Worm (Caenorhabditis elegans): ENCODE results near the gene F10E7.5.

The F10E7.5 gene

ce11 chrII:7155392-7155791, 43.6 kb downstream of the F10E7.5 start, which contains the start of gene C27H5.2:
TSS of gene C27H5.2 (plus strand) at chrII:7155581.
- TF ChIP-seq klf-2 (GFP tag; conservative IDR thresholded peaks at IDR 0.05), result no peak
- TF ChIP-seq ztf-23 (GFP tag; IDR thresholded peaks at IDR 0.05), result no peak
- TF ChIP-seq ref-1 (GFP tag; conservative IDR thresholded peaks at IDR 0.05), result no peak
- no peak for TF ChIP-seq tab-1 (GFP tag; IDR thresholded peaks at IDR 0.05)
- TF ChIP-seq flt-1 (GFP tag; IDR thresholded peaks at IDR 0.05), result no peak
- TF ChIP-seq T22C8.4 (GFP tag; IDR thresholded peaks at IDR 0.05), result no peak
- no peak for TF ChIP-seq ztf-29 (GFP tag; IDR thresholded peaks at IDR 0.05)
- no peak for TF ChIP-seq cog-1 (tag; optimal IDR thresholded peaks at IDR 0.05)
- TF ChIP-seq med-1 (GFP tag; optimal IDR thresholded peaks at IDR 0.05; ENCODE audit: insufficient read depth), result no peak

ce11 chrII:7157415-7157814, 45.6 kb downstream of the F10E7.5 start:
- TF ChIP-seq cog-1 (tag; optimal IDR thresholded peaks at IDR 0.05), result no peak
- no peak for TF ChIP-seq ztf-29 (GFP tag; IDR thresholded peaks at IDR 0.05)
- no peak for TF ChIP-seq klf-2 (GFP tag; conservative IDR thresholded peaks at IDR 0.05)
- TF ChIP-seq ref-1 (GFP tag; conservative IDR thresholded peaks at IDR 0.05), result no peak
- TF ChIP-seq flt-1 (GFP tag; IDR thresholded peaks at IDR 0.05), result no peak
- TF ChIP-seq ztf-23 (GFP tag; IDR thresholded peaks at IDR 0.05), result no peak
- no peak for TF ChIP-seq T22C8.4 (GFP tag; IDR thresholded peaks at IDR 0.05)
- TF ChIP-seq med-1 (GFP tag; optimal IDR thresholded peaks at IDR 0.05; ENCODE audit: insufficient read depth), result no peak
- no peak for TF ChIP-seq tab-1 (GFP tag; IDR thresholded peaks at IDR 0.05)

- TF ChIP-seq tab-1 (GFP tag; IDR thresholded peaks at IDR 0.05), result no peak
- TF ChIP-seq klf-2 (GFP tag; conservative IDR thresholded peaks at IDR 0.05), result no peak
Measured at ce11 chrII:7161512-7161911, 49.7 kb downstream of the F10E7.5 start, which contains the start of gene C27H5.12. TSS of gene C27H5.12 (minus strand) at chrII:7161612.

Measured in whole organism, midembryonic.